Fruit fly (Drosophila melanogaster) whole organism, pupa: ENCODE results near the gene parvin.
A peak's percentile ranks its signal among the peaks of the same experiment; 100 is the strongest.

Experiments used
- CG13204 ChIP-seq: fragments of 200-800 bp; sonication (Bioruptor generic); optimal IDR thresholded peaks from 2 replicates; lab custom pipeline; 2018; ENCODE audit warnings: missing biosample characterization, mild to moderate bottlenecking, missing genetic modification characterization, moderate library complexity
- CG14655 ChIP-seq: fragments of 200-800 bp; sonication (Bioruptor generic); optimal IDR thresholded peaks from 3 replicates; lab custom pipeline; 2017; ENCODE audit warnings: mild to moderate bottlenecking, missing biosample characterization, missing genetic modification reagents, missing genetic modification characterization
- CG9948 ChIP-seq: fragments of 200-800 bp; sonication (Bioruptor generic); optimal IDR thresholded peaks from 2 replicates; lab custom pipeline; 2018; ENCODE audit warnings: missing biosample characterization, mild to moderate bottlenecking, missing genetic modification characterization, moderate library complexity
- Pif1B ChIP-seq: fragments of 200-800 bp; sonication (Bioruptor generic); optimal IDR thresholded peaks from 3 replicates; lab custom pipeline; 2016; ENCODE audit warnings: missing biosample characterization, missing genetic modification characterization

DNA sequence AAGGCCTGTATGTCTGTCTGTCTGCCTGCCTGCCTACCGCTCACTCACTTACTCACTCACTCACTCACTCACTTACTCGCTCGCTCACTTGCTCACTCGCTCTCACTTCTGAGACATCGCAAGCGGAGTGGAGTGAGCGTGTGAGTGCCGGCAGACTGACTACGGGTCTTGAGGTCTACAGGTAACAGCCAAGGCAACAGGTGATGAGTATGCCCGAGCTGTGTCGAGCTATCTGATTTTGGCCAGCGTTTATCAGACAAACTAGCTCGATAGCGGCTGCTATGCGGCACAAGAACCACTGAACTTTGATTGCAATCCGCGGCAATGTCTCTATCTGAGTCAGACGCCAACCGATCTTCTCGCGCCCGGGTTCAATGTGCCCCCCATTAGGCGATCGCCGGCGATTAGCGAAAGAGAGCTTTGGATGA, 8.3 kb downstream of the parvin start:
- TF ChIP-seq Pif1B (GFP tag; lab: Kevin White, UChicago) (no peak), CG13204 (peak; percentile 35), CG14655 (GFP tag; lab: Kevin White, UChicago) (no peak), CG9948 (tag; lab: Kevin White, UChicago) (no peak)
